Fruit fly (Drosophila melanogaster): ENCODE results near the gene CG7430.

dm6 chr3L:17835074-17835473 is 11.6 kb upstream of the CG7430 start, which contains the start of gene CG32189:
- TF ChIP-seq CTCF (optimal IDR thresholded peaks at IDR 0.05) (no peak), CG8478 (optimal IDR thresholded peaks at IDR 0.05) (no peak)
